Fruit fly (Drosophila melanogaster) whole organism, embryonic: ENCODE measurements around the gene Eip63E.
A peak's percentile ranks its signal among the peaks of the same experiment; 100 is the strongest.

Source experiments
- Abd-B ChIP-seq: fragments of 200-800 bp; sonication (Bioruptor generic); optimal IDR thresholded peaks from 2 replicates; lab custom pipeline; 2018; ENCODE audit warnings: missing biosample characterization, mild to moderate bottlenecking, missing genetic modification characterization, moderate library complexity
- Awh ChIP-seq: fragments of 200-800 bp; sonication (Bioruptor generic); IDR thresholded peaks from 2 replicates; pipeline ENCODE4, ENCODE4 v1.3.6; 2022; ENCODE audit warnings: missing biosample characterization, missing genetic modification characterization
- B-H1 ChIP-seq: fragments of 200-800 bp; sonication (Bioruptor generic); IDR thresholded peaks from 3 replicates; pipeline ENCODE4 v1.3.6; 2022; ENCODE audit warnings: missing biosample characterization, missing genetic modification characterization
- BtbVII ChIP-seq: fragments of 200-800 bp; sonication (Bioruptor generic); optimal IDR thresholded peaks from 3 replicates; lab custom pipeline; 2017; ENCODE audit warnings: missing biosample characterization, mild to moderate bottlenecking, missing genetic modification characterization
- CG1024 ChIP-seq: fragments of 200-800 bp; sonication (Bioruptor generic); IDR thresholded peaks from 2 replicates; pipeline ENCODE4 v1.3.6; 2022; ENCODE audit warnings: missing biosample characterization, missing genetic modification characterization
- CG12219 ChIP-seq: fragments of 200-800 bp; sonication (Bioruptor generic); optimal IDR thresholded peaks from 3 replicates; lab custom pipeline; 2018; ENCODE audit warnings: missing biosample characterization, mild to moderate bottlenecking, missing genetic modification characterization
- CG12391 ChIP-seq: fragments of 200-800 bp; sonication (Bioruptor generic); optimal IDR thresholded peaks from 3 replicates; lab custom pipeline; 2018; ENCODE audit warnings: missing biosample characterization, mild to moderate bottlenecking, missing genetic modification characterization, moderate library complexity
- CG13424 ChIP-seq: fragments of 200-800 bp; sonication (Bioruptor generic); optimal IDR thresholded peaks from 2 replicates; lab custom pipeline; 2019; ENCODE audit warnings: missing biosample characterization, mild to moderate bottlenecking, missing genetic modification characterization, moderate library complexity
- CG13775 ChIP-seq: fragments of 200-800 bp; sonication (Bioruptor generic); optimal IDR thresholded peaks from 3 replicates; lab custom pipeline; 2017; ENCODE audit warnings: missing biosample characterization, mild to moderate bottlenecking, missing genetic modification characterization
- CG15011 ChIP-seq: fragments of 200-800 bp; sonication (Bioruptor generic); optimal IDR thresholded peaks from 3 replicates; lab custom pipeline; 2018; ENCODE audit warnings: missing biosample characterization, mild to moderate bottlenecking, missing genetic modification characterization
- CG16779 ChIP-seq: fragments of 200-800 bp; sonication (Bioruptor generic); IDR thresholded peaks from 2 replicates; pipeline ENCODE4 v1.3.6; 2022; ENCODE audit warnings: missing biosample characterization, missing genetic modification characterization
- CG16863 ChIP-seq: fragments of 200-800 bp; sonication (Bioruptor generic); optimal IDR thresholded peaks from 3 replicates; lab custom pipeline; 2016; ENCODE audit warnings: missing biosample characterization, missing genetic modification characterization
- CG2678 ChIP-seq: fragments of 200-800 bp; sonication (Bioruptor generic); optimal IDR thresholded peaks from 3 replicates; lab custom pipeline; 2019; ENCODE audit warnings: missing biosample characterization, mild to moderate bottlenecking, missing genetic modification characterization, moderate library complexity
- CG31441 ChIP-seq: fragments of 200-800 bp; sonication (Bioruptor generic); IDR thresholded peaks from 2 replicates; pipeline ENCODE4 v1.3.6; 2022; ENCODE audit warnings: missing biosample characterization, missing genetic modification characterization
- CG3407 ChIP-seq: fragments of 200-800 bp; sonication (Bioruptor generic); optimal IDR thresholded peaks from 2 replicates; lab custom pipeline; 2018; ENCODE audit warnings: missing biosample characterization, mild to moderate bottlenecking, missing genetic modification characterization
- CG3847 ChIP-seq: fragments of 200-800 bp; sonication (Bioruptor generic); IDR thresholded peaks from 2 replicates; pipeline ENCODE4 v1.3.6; 2022; ENCODE audit warnings: missing biosample characterization, missing genetic modification characterization
- CG4328 ChIP-seq: fragments of 200-800 bp; sonication (Bioruptor generic); optimal IDR thresholded peaks from 3 replicates; lab custom pipeline; 2017; ENCODE audit warnings: missing biosample characterization, missing genetic modification reagents, missing genetic modification characterization
- CG5245 ChIP-seq: fragments of 200-800 bp; sonication (Bioruptor generic); optimal IDR thresholded peaks from 3 replicates; lab custom pipeline; 2016; ENCODE audit warnings: missing biosample characterization, missing genetic modification characterization
- CG6272 ChIP-seq: fragments of 200-800 bp; sonication (Bioruptor generic); IDR thresholded peaks from 2 replicates; pipeline ENCODE4 v1.3.6; 2022; ENCODE audit warnings: missing biosample characterization, missing genetic modification characterization
- CG6689 ChIP-seq: fragments of 200-800 bp; sonication (Bioruptor generic); IDR thresholded peaks from 2 replicates; pipeline ENCODE4 v1.3.6; 2022; ENCODE audit warnings: missing biosample characterization, missing genetic modification characterization
- CG7556 ChIP-seq: fragments of 200-800 bp; sonication (Bioruptor generic); optimal IDR thresholded peaks from 2 replicates; lab custom pipeline; 2017; ENCODE audit warnings: missing biosample characterization, mild to moderate bottlenecking, missing genetic modification characterization
- CG7786 ChIP-seq: fragments of 200-800 bp; sonication (Bioruptor generic); optimal IDR thresholded peaks from 2 replicates; lab custom pipeline; 2016; ENCODE audit warnings: missing biosample characterization, missing genetic modification characterization
- CG9727 ChIP-seq: fragments of 200-800 bp; sonication (Bioruptor generic); optimal IDR thresholded peaks from 3 replicates; lab custom pipeline; 2017; ENCODE audit warnings: missing biosample characterization, mild to moderate bottlenecking, missing genetic modification characterization
- CG9876 ChIP-seq: fragments of 200-800 bp; sonication (Bioruptor generic); optimal IDR thresholded peaks from 2 replicates; lab custom pipeline; 2016; ENCODE audit warnings: missing biosample characterization, missing genetic modification characterization
- CTCF ChIP-seq: fragments of 200-800 bp; sonication (Bioruptor generic); optimal IDR thresholded peaks from 2 replicates; lab custom pipeline; 2017; ENCODE audit warnings: missing biosample characterization, mild to moderate bottlenecking, missing genetic modification characterization, moderate library complexity
- CoRest ChIP-seq: fragments of 200-800 bp; sonication (Bioruptor generic); optimal IDR thresholded peaks from 3 replicates; lab custom pipeline; 2018; ENCODE audit warnings: missing biosample characterization, mild to moderate bottlenecking, missing genetic modification characterization, moderate library complexity
- Dip3 ChIP-seq: fragments of 200-800 bp; sonication (Bioruptor generic); optimal IDR thresholded peaks from 3 replicates; lab custom pipeline; 2016; ENCODE audit warnings: missing biosample characterization, missing genetic modification characterization
- NfI ChIP-seq: fragments of 200-800 bp; sonication (Bioruptor generic); optimal IDR thresholded peaks from 3 replicates; lab custom pipeline; 2018; ENCODE audit warnings: missing biosample characterization, mild to moderate bottlenecking, missing genetic modification characterization, moderate library complexity
- Sox100B ChIP-seq: fragments of 200-800 bp; sonication (Bioruptor generic); optimal IDR thresholded peaks from 3 replicates; lab custom pipeline; 2018; ENCODE audit warnings: missing biosample characterization, mild to moderate bottlenecking, missing genetic modification characterization
- Usf ChIP-seq: fragments of 200-800 bp; sonication (Bioruptor generic); optimal IDR thresholded peaks from 2 replicates; lab custom pipeline; 2017; ENCODE audit warnings: missing genotype, missing biosample characterization, missing genetic modification characterization
- YL-1 ChIP-seq: fragments of 200-800 bp; sonication (Bioruptor generic); optimal IDR thresholded peaks from 3 replicates; lab custom pipeline; 2017; ENCODE audit warnings: missing biosample characterization, mild to moderate bottlenecking, missing genetic modification characterization
- amos ChIP-seq: fragments of 200-800 bp; sonication (Bioruptor generic); IDR thresholded peaks from 2 replicates; pipeline ENCODE4 v1.3.6; 2022; ENCODE audit warnings: missing biosample characterization, missing genetic modification characterization; ENCODE audit not compliant: partially characterized antibody
- ato ChIP-seq: fragments of 200-800 bp; sonication (Bioruptor generic); IDR thresholded peaks from 2 replicates; pipeline ENCODE4 v1.3.6; 2022; ENCODE audit warnings: missing biosample characterization, missing genetic modification characterization; ENCODE audit not compliant: partially characterized antibody
- cas ChIP-seq: fragments of 200-800 bp; sonication (Bioruptor generic); IDR thresholded peaks from 2 replicates; pipeline ENCODE4 v1.3.6; 2022; ENCODE audit warnings: missing biosample characterization, missing genetic modification characterization
- cg ChIP-seq: fragments of 200-800 bp; sonication (Bioruptor generic); optimal IDR thresholded peaks from 3 replicates; lab custom pipeline; 2019; ENCODE audit warnings: missing biosample characterization, mild to moderate bottlenecking, missing genetic modification characterization, moderate library complexity
- chinmo ChIP-seq: fragments of 200-800 bp; sonication (Bioruptor generic); IDR thresholded peaks from 4 replicates; pipeline ENCODE4 v1.3.6; 2022; ENCODE audit warnings: missing biosample characterization, missing genetic modification characterization; ENCODE audit not compliant: partially characterized antibody
- crp ChIP-seq, 2 experiments: fragments of 200-800 bp; sonication (Bioruptor generic); optimal IDR thresholded peaks; 2 replicates in 1 of 2; 3 replicates in 1 of 2; lab custom pipeline; 2017; ENCODE audit warnings: missing biosample characterization in 2 of 2, missing genetic modification characterization in 2 of 2, mild to moderate bottlenecking in 1 of 2, moderate library complexity in 1 of 2
- fd3F ChIP-seq: fragments of 200-800 bp; sonication (Bioruptor generic); optimal IDR thresholded peaks from 2 replicates; lab custom pipeline; 2018; ENCODE audit warnings: missing biosample characterization, mild to moderate bottlenecking, missing genetic modification characterization, moderate library complexity
- hbn ChIP-seq: fragments of 200-800 bp; sonication (Bioruptor generic); IDR thresholded peaks from 2 replicates; pipeline ENCODE4 v1.3.6; 2022; ENCODE audit warnings: missing biosample characterization, missing genetic modification characterization; ENCODE audit not compliant: partially characterized antibody
- lab ChIP-seq: fragments of 200-800 bp; sonication (Bioruptor generic); optimal IDR thresholded peaks from 3 replicates; lab custom pipeline; 2017; ENCODE audit warnings: missing biosample characterization, missing genetic modification characterization, mild to moderate bottlenecking, moderate library complexity, missing genetic modification reagents
- maf-S ChIP-seq: fragments of 200-800 bp; sonication (Bioruptor generic); optimal IDR thresholded peaks from 2 replicates; lab custom pipeline; 2016; ENCODE audit warnings: missing biosample characterization, missing genetic modification characterization
- mld ChIP-seq: fragments of 200-800 bp; sonication (Bioruptor generic); IDR thresholded peaks from 3 replicates; pipeline ENCODE4 v1.3.6; 2022; ENCODE audit warnings: missing biosample characterization, missing genetic modification characterization; ENCODE audit not compliant: partially characterized antibody
- nau ChIP-seq: fragments of 200-800 bp; sonication (Bioruptor generic); optimal IDR thresholded peaks from 3 replicates; lab custom pipeline; 2017; ENCODE audit warnings: missing biosample characterization, mild to moderate bottlenecking, missing genetic modification characterization, missing genetic modification reagents
- org-1 ChIP-seq: fragments of 200-800 bp; sonication (Bioruptor generic); optimal IDR thresholded peaks from 2 replicates; lab custom pipeline; 2017; ENCODE audit warnings: missing biosample characterization, missing genetic modification characterization
- pros ChIP-seq: fragments of 200-800 bp; sonication (Bioruptor generic); optimal IDR thresholded peaks from 3 replicates; lab custom pipeline; 2019; ENCODE audit warnings: missing biosample characterization, mild to moderate bottlenecking, missing genetic modification characterization, moderate library complexity
- psq ChIP-seq: fragments of 200-800 bp; sonication (Bioruptor generic); optimal IDR thresholded peaks from 2 replicates; lab custom pipeline; 2017; ENCODE audit warnings: missing biosample characterization, missing genetic modification characterization
- seq ChIP-seq: fragments of 200-800 bp; sonication (Bioruptor generic); IDR thresholded peaks from 2 replicates; pipeline ENCODE4 v1.3.6; 2022; ENCODE audit warnings: missing biosample characterization, missing genetic modification characterization
- sqz ChIP-seq: fragments of 200-800 bp; sonication (Bioruptor generic); optimal IDR thresholded peaks from 3 replicates; lab custom pipeline; 2018; ENCODE audit warnings: missing biosample characterization, mild to moderate bottlenecking, missing genetic modification characterization
- ttk ChIP-seq: fragments of 200-800 bp; sonication (Bioruptor generic); IDR thresholded peaks from 2 replicates; pipeline ENCODE4 v2.1.2; 2022; ENCODE audit warnings: missing biosample characterization, missing genetic modification characterization
- twi ChIP-seq: fragments of 200-800 bp; optimal IDR thresholded peaks from 2 replicates; lab custom pipeline; 2019; ENCODE audit warnings: missing biosample characterization, mild to moderate bottlenecking, missing genetic modification characterization, moderate library complexity

Eip63E gene

dm6 chr3L:3517894-3518293 is 2.3 kb downstream of the Eip63E start (continued):
- TF ChIP-seq Usf (GFP tag; lab: Kevin White, UChicago), result peak; percentile 68
- TF ChIP-seq CG1024 (GFP tag; lab: Robert Waterston, UW), result peak; percentile 86
- TF ChIP-seq CG15011, result peak; percentile 46
- TF ChIP-seq nau, result peak; percentile 83
- TF ChIP-seq CG13775 (GFP tag; lab: Kevin White, UChicago), result peak; percentile 77
- TF ChIP-seq pros (GFP tag; lab: Kevin White, UChicago), result no peak
- peak; percentile 47 for TF ChIP-seq psq (GFP tag; lab: Kevin White, UChicago)
- peak; percentile 92 for TF ChIP-seq CG7786 (GFP tag; lab: Kevin White, UChicago)
- TF ChIP-seq CG6689 (GFP tag; lab: Robert Waterston, UW), result peak; percentile 93
- peak; percentile 92 for TF ChIP-seq CoRest
- TF ChIP-seq CTCF (GFP tag; lab: Kevin White, UChicago), result peak; percentile 83
- peak; percentile 93 for TF ChIP-seq CG2678 (tag; lab: Kevin White, UChicago)
- TF ChIP-seq seq (GFP tag; lab: Robert Waterston, UW), result peak; percentile 96
- TF ChIP-seq Awh, result peak; percentile 95
- peak in 1 of 2 experiments; percentile 40 for TF ChIP-seq crp (GFP tag; optimal IDR thresholded peaks at IDR 0.05; lab: Kevin White, UChicago)
- peak; percentile 71 for TF ChIP-seq CG3407
- peak; percentile 63 for TF ChIP-seq CG4328
- peak; percentile 81 for TF ChIP-seq CG9876 (GFP tag; lab: Kevin White, UChicago)
- peak; percentile 85 for TF ChIP-seq CG12391 (tag; lab: Kevin White, UChicago)
- TF ChIP-seq BtbVII (GFP tag; lab: Kevin White, UChicago), result peak; percentile 80
- TF ChIP-seq maf-S, result peak; percentile 78
- TF ChIP-seq CG3847 (GFP tag; lab: Robert Waterston, UW), result peak; percentile 96
- peak; percentile 90 for TF ChIP-seq CG7556 (GFP tag; lab: Kevin White, UChicago)
- TF ChIP-seq cas (GFP tag; lab: Robert Waterston, UW), result peak; percentile 68; the same call in 1 of the 2 replicates
- TF ChIP-seq fd3F (GFP tag; lab: Kevin White, UChicago), result peak; percentile 87
- TF ChIP-seq mld, result no peak
- peak; percentile 87 for TF ChIP-seq CG5245 (GFP tag; lab: Kevin White, UChicago)
- TF ChIP-seq CG6272 (GFP tag; lab: Robert Waterston, UW), result peak; percentile 86
- TF ChIP-seq lab (GFP tag; lab: Kevin White, UChicago), result peak; percentile 93
- TF ChIP-seq amos (GFP tag; lab: Robert Waterston, UW), result no peak
- peak; percentile 62 for TF ChIP-seq twi (tag; lab: Kevin White, UChicago)
- peak; percentile 89 for TF ChIP-seq org-1 (GFP tag; lab: Kevin White, UChicago)
- peak; percentile 90 for TF ChIP-seq CG13424 (tag; lab: Kevin White, UChicago)
- TF ChIP-seq Dip3 (GFP tag; lab: Kevin White, UChicago), result peak; percentile 87
- TF ChIP-seq YL-1 (GFP tag; lab: Kevin White, UChicago), result peak; percentile 7
- no peak for TF ChIP-seq hbn (GFP tag; lab: Robert Waterston, UW)
- no peak for TF ChIP-seq chinmo (GFP tag; lab: Robert Waterston, UW)
- TF ChIP-seq NfI (GFP tag; lab: Kevin White, UChicago), result peak; percentile 86
- peak; percentile 79 for TF ChIP-seq CG16779 (GFP tag; lab: Robert Waterston, UW)
- peak; percentile 76 for TF ChIP-seq CG31441 (GFP tag; lab: Robert Waterston, UW)
- TF ChIP-seq Sox100B (GFP tag; lab: Kevin White, UChicago), result peak; percentile 88
- peak; percentile 90 for TF ChIP-seq Abd-B (GFP tag; lab: Kevin White, UChicago)
- TF ChIP-seq cg (GFP tag; lab: Kevin White, UChicago), result peak; percentile 56
- no peak for TF ChIP-seq ato
- TF ChIP-seq CG9727, result peak; percentile 80
- TF ChIP-seq CG16863 (GFP tag; lab: Kevin White, UChicago), result peak; percentile 91
- peak; percentile 84 for TF ChIP-seq CG12219 (GFP tag; lab: Kevin White, UChicago)
- peak; percentile 82 for TF ChIP-seq B-H1
- TF ChIP-seq ttk (GFP tag; lab: Robert Waterston, UW), result peak; percentile 92
- TF ChIP-seq sqz (GFP tag; lab: Kevin White, UChicago), result peak; percentile 30
